Fruit fly (Drosophila melanogaster): ENCODE measurements around the gene Dtd.

DNA sequence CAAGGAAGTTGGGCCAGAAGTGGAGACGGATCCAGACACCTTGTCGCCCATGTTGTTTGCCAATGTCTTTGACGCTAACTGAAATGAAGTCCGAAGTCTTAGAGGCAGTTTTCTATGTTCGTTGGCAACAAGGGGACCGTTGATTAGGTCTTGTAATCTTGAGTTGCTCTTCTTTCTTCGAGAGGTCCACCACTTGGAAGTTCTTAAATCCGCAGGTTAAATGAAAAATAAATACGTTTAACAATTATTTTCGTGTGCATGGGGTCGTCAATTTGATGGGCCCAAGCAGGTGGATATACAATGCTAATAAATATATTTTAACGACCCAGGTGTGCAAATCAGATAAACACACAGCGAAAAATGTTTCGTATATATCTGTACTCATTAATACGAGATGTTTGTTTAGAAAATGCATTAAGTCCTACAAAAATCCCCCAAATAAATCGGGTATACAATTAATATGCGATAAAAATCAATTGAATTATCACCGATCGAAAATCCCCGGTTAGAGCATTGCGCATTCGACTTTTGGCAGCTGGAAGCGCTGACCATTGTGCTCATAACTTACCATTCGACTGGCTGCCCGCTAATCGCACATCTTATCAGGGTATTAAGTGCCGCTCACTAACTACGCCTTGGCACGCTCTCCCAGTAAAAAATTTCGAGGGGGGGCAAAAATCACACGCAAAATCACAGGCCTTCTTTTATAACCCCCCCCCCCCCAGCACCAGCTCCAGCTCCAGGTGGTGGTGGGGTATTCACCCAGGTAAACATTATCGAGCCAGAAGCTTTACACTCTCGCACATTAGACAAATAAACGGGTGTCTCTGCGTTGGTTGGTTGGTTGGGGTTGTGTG lies 30.9 kb downstream of the Dtd start, which contains the start of gene PGRP-LB:
- no peak for TF ChIP-seq CG4854 (GFP tag; optimal IDR thresholded peaks at IDR 0.05)
- no peak for TF ChIP-seq ATbp (GFP tag; optimal IDR thresholded peaks at IDR 0.05)
- TF ChIP-seq CG8478 (optimal IDR thresholded peaks at IDR 0.05), result no peak
- TF ChIP-seq insv (GFP tag; optimal IDR thresholded peaks at IDR 0.05), result no peak
- TF ChIP-seq hb (GFP tag; IDR thresholded peaks at IDR 0.05; ENCODE audit: partially characterized antibody), result no peak
- TF ChIP-seq CG9609 (GFP tag; optimal IDR thresholded peaks at IDR 0.05), result peak; percentile 30
- TF ChIP-seq tna (GFP tag; IDR thresholded peaks at IDR 0.05; ENCODE audit: partially characterized antibody), result no peak
- TF ChIP-seq pb (GFP tag; optimal IDR thresholded peaks at IDR 0.05), result no peak
- no peak for TF ChIP-seq lola (GFP tag; optimal IDR thresholded peaks at IDR 0.05)
- no peak for TF ChIP-seq br (optimal IDR thresholded peaks at IDR 0.05)
- peak; percentile 7 for TF ChIP-seq phol (tag; optimal IDR thresholded peaks at IDR 0.05)
- TF ChIP-seq YL-1 (GFP tag; optimal IDR thresholded peaks at IDR 0.05), result no peak
- TF ChIP-seq psq (GFP tag; optimal IDR thresholded peaks at IDR 0.05), result no peak

Measured in whole organism, embryonic.